Fruit fly (Drosophila melanogaster): ENCODE measurements around the gene CG12984.

Gene CG12984

DNA sequence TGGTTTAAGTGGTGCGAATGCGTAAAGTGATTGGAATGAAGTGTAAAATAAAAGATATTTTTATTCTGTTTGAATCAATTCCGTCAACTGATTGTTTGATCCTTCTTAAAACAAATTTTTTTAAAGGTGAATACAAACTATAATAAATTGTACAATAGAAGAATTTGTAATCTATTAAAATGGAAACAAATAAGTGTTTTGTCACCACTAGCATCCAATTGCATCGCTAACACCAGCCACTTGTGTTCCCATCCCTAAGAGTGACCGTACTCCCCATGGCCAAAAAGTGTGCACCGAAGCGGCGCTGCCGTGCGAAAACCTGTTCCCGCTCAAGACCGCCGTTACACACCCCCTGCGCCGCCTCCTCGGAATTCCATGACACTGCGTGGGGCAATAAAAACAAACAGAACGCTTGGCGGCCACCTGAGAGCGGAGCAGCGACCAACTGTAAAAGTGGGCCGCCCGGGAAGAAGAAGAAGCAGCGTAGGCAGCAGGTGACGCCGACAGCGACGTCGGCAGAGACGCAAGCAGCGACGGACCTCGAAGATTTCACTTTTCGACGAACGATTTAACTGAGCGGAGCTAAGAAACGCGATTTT, 36.3 kb downstream of the CG12984 start, which contains the start of gene Pdss2 (continued):
- TF ChIP-seq CG12155 (GFP tag; optimal IDR thresholded peaks at IDR 0.05), result peak; percentile 73
- TF ChIP-seq gcm (GFP tag; optimal IDR thresholded peaks at IDR 0.05), result no peak
- TF ChIP-seq Adf1 (GFP tag; IDR thresholded peaks at IDR 0.05), result peak; percentile 99
- no peak for TF ChIP-seq yki (optimal IDR thresholded peaks at IDR 0.05)
- peak; percentile 18 for TF ChIP-seq CG18476 (GFP tag; optimal IDR thresholded peaks at IDR 0.05)
- TF ChIP-seq ash1 (GFP tag; optimal IDR thresholded peaks at IDR 0.05), result peak; percentile 42
- TF ChIP-seq CG31365 (tag; optimal IDR thresholded peaks at IDR 0.05), result no peak
- peak; percentile 2 for TF ChIP-seq CG12219 (GFP tag; optimal IDR thresholded peaks at IDR 0.05)
- TF ChIP-seq E2f1 (GFP tag; IDR thresholded peaks at IDR 0.05), result peak; percentile 75
- peak; percentile 78 for TF ChIP-seq CG17361 (GFP tag; IDR thresholded peaks at IDR 0.05)
- TF ChIP-seq h (optimal IDR thresholded peaks at IDR 0.05), result no peak
- peak; percentile 96 for TF ChIP-seq kah (GFP tag; optimal IDR thresholded peaks at IDR 0.05)
- TF ChIP-seq CG6813 (GFP tag; optimal IDR thresholded peaks at IDR 0.05), result no peak
- TF ChIP-seq CG11456 (GFP tag; IDR thresholded peaks at IDR 0.05), result peak; percentile 90
- TF ChIP-seq CG9727 (GFP tag; optimal IDR thresholded peaks at IDR 0.05), result peak; percentile 69
- TF ChIP-seq z (GFP tag; IDR thresholded peaks at IDR 0.05), result no peak
- peak; percentile 61 for TF ChIP-seq vfl (GFP tag; optimal IDR thresholded peaks at IDR 0.05)
- TF ChIP-seq repo (GFP tag; optimal IDR thresholded peaks at IDR 0.05), result peak; percentile 45
- peak; percentile 55 for TF ChIP-seq croc (GFP tag; conservative IDR thresholded peaks at IDR 0.05)
- TF ChIP-seq Dp (GFP tag; optimal IDR thresholded peaks at IDR 0.05), result peak; percentile 7
- TF ChIP-seq Neu2 (GFP tag; optimal IDR thresholded peaks at IDR 0.05; ENCODE audit: borderline replicate concordance), result no peak
- peak; percentile 5; the same call in 1 of the 2 replicates for TF ChIP-seq onecut (GFP tag; IDR thresholded peaks at IDR 0.05)
- peak; percentile 88 for TF ChIP-seq CG30403 (GFP tag; optimal IDR thresholded peaks at IDR 0.05)
- TF ChIP-seq CG9437 (GFP tag; optimal IDR thresholded peaks at IDR 0.05), result peak; percentile 47
- peak; percentile 71 for TF ChIP-seq ttk (GFP tag; IDR thresholded peaks at IDR 0.05)
- peak; percentile 15 for TF ChIP-seq CG2202 (tag; optimal IDR thresholded peaks at IDR 0.05)
- TF ChIP-seq pb (GFP tag; optimal IDR thresholded peaks at IDR 0.05), result no peak
- peak; percentile 24 for TF ChIP-seq slou (GFP tag; optimal IDR thresholded peaks at IDR 0.05)
- TF ChIP-seq trem (tag; optimal IDR thresholded peaks at IDR 0.05), result peak; percentile 75
- peak; percentile 75 for TF ChIP-seq CG8944 (GFP tag; optimal IDR thresholded peaks at IDR 0.05)
- peak; percentile 94 for TF ChIP-seq nerfin-1 (tag; optimal IDR thresholded peaks at IDR 0.05)
- peak; percentile 73 for TF ChIP-seq Fer3 (tag; optimal IDR thresholded peaks at IDR 0.05)
- peak; percentile 67 for TF ChIP-seq oc (tag; optimal IDR thresholded peaks at IDR 0.05)
- no peak for TF ChIP-seq NC2α (GFP tag; optimal IDR thresholded peaks at IDR 0.05)
- TF ChIP-seq D (optimal IDR thresholded peaks at IDR 0.05), result no peak
- peak; percentile 1 for TF ChIP-seq D (GFP tag; optimal IDR thresholded peaks at IDR 0.05)
- peak; percentile 36 for TF ChIP-seq trh (GFP tag; optimal IDR thresholded peaks at IDR 0.05)
- TF ChIP-seq CG11247 (GFP tag; IDR thresholded peaks at IDR 0.05), result peak; percentile 80
- TF ChIP-seq CG10431 (GFP tag; optimal IDR thresholded peaks at IDR 0.05), result no peak
- peak; percentile 83 for TF ChIP-seq BEAF-32 (GFP tag; optimal IDR thresholded peaks at IDR 0.05)
- TF ChIP-seq shn (GFP tag; optimal IDR thresholded peaks at IDR 0.05), result peak; percentile 54
- TF ChIP-seq disco-r (GFP tag; optimal IDR thresholded peaks at IDR 0.05), result peak; percentile 25
- TF ChIP-seq bigmax (GFP tag; optimal IDR thresholded peaks at IDR 0.05), result peak; percentile 39
- peak; percentile 80 for TF ChIP-seq Chrac-16 (GFP tag; optimal IDR thresholded peaks at IDR 0.05)
- no peak for TF ChIP-seq tup (GFP tag; optimal IDR thresholded peaks at IDR 0.05)
- peak; percentile 3 for TF ChIP-seq CG6654 (GFP tag; optimal IDR thresholded peaks at IDR 0.05)
